Fruit fly (Drosophila melanogaster) whole organism, prepupa: Measurements from ENCODE around the gene E23.
A peak's percentile ranks its signal among the peaks of the same experiment; 100 is the strongest.

Experiments used
- Blimp-1 ChIP-seq: fragments of 200-800 bp; sonication (Bioruptor generic); optimal IDR thresholded peaks from 3 replicates; lab custom pipeline; 2017; ENCODE audit warnings: missing biosample characterization, missing genetic modification characterization, mild to moderate bottlenecking, moderate library complexity, missing genetic modification reagents
- CG10631 ChIP-seq: fragments of 200-800 bp; sonication (Bioruptor generic); optimal IDR thresholded peaks from 2 replicates; lab custom pipeline; 2016; ENCODE audit warnings: missing biosample characterization, missing genetic modification characterization
- CG10669 ChIP-seq: fragments of 200-800 bp; sonication (Bioruptor generic); optimal IDR thresholded peaks from 3 replicates; lab custom pipeline; 2018; ENCODE audit warnings: missing biosample characterization, mild to moderate bottlenecking, missing genetic modification characterization, moderate library complexity
- CG11294 ChIP-seq: fragments of 200-800 bp; sonication (Bioruptor generic); IDR thresholded peaks from 2 replicates; pipeline ENCODE4 v1.3.6; 2022; ENCODE audit warnings: missing biosample characterization, missing genetic modification characterization
- CG11762 ChIP-seq: fragments of 200-800 bp; sonication (Bioruptor generic); optimal IDR thresholded peaks from 3 replicates; lab custom pipeline; 2016; ENCODE audit warnings: missing biosample characterization, missing genetic modification characterization; ENCODE audit not compliant: insufficient read depth
- CG11902 ChIP-seq: fragments of 200-800 bp; sonication (Bioruptor generic); optimal IDR thresholded peaks from 3 replicates; lab custom pipeline; 2016; ENCODE audit warnings: missing biosample characterization, missing genetic modification characterization
- CG15336 ChIP-seq: fragments of 200-800 bp; sonication (Bioruptor generic); IDR thresholded peaks from 2 replicates; pipeline ENCODE4 v1.3.6; 2022; ENCODE audit warnings: missing biosample characterization, missing genetic modification characterization
- CG1621 ChIP-seq: fragments of 200-800 bp; sonication (Bioruptor generic); optimal IDR thresholded peaks from 3 replicates; lab custom pipeline; 2018; ENCODE audit warnings: missing biosample characterization, mild to moderate bottlenecking, missing genetic modification characterization
- CG16779 ChIP-seq: fragments of 200-800 bp; sonication (Bioruptor generic); optimal IDR thresholded peaks from 3 replicates; lab custom pipeline; 2017; ENCODE audit warnings: missing biosample characterization, mild to moderate bottlenecking, missing genetic modification characterization
- CG3032 ChIP-seq: fragments of 200-800 bp; optimal IDR thresholded peaks from 2 replicates; lab custom pipeline; 2019; ENCODE audit warnings: missing biosample characterization, mild to moderate bottlenecking, missing genetic modification characterization, moderate library complexity
- CG31627 ChIP-seq: fragments of 200-800 bp; sonication (Bioruptor generic); optimal IDR thresholded peaks from 3 replicates; lab custom pipeline; 2016; ENCODE audit warnings: missing biosample characterization, missing genetic modification characterization
- CG32006 ChIP-seq: fragments of 200-800 bp; sonication (Bioruptor generic); optimal IDR thresholded peaks from 3 replicates; lab custom pipeline; 2017; ENCODE audit warnings: missing biosample characterization, mild to moderate bottlenecking, missing genetic modification characterization
- CG3919 ChIP-seq: fragments of 200-800 bp; sonication (Bioruptor generic); optimal IDR thresholded peaks from 3 replicates; lab custom pipeline; 2016; ENCODE audit warnings: missing biosample characterization, missing genetic modification characterization
- CG4318 ChIP-seq: fragments of 200-800 bp; sonication (Bioruptor generic); optimal IDR thresholded peaks from 3 replicates; lab custom pipeline; 2017; ENCODE audit warnings: missing biosample characterization, mild to moderate bottlenecking, missing genetic modification characterization
- CG6276 ChIP-seq: fragments of 200-800 bp; sonication (Bioruptor generic); optimal IDR thresholded peaks from 2 replicates; lab custom pipeline; 2017; ENCODE audit warnings: missing biosample characterization, mild to moderate bottlenecking, missing genetic modification characterization
- CG6792 ChIP-seq: fragments of 200-800 bp; sonication (Bioruptor generic); optimal IDR thresholded peaks from 3 replicates; lab custom pipeline; 2016; ENCODE audit warnings: missing biosample characterization, missing genetic modification characterization
- CG6808 ChIP-seq: fragments of 200-800 bp; sonication (Bioruptor generic); optimal IDR thresholded peaks from 3 replicates; lab custom pipeline; 2017; ENCODE audit warnings: missing biosample characterization, missing genetic modification characterization, mild to moderate bottlenecking, moderate library complexity, missing genetic modification reagents
- CG6854 ChIP-seq: fragments of 200-800 bp; sonication (Bioruptor generic); optimal IDR thresholded peaks from 2 replicates; lab custom pipeline; 2017; ENCODE audit warnings: missing biosample characterization, mild to moderate bottlenecking, missing genetic modification characterization
- CG7368 ChIP-seq: fragments of 200-800 bp; sonication (Bioruptor generic); optimal IDR thresholded peaks from 3 replicates; lab custom pipeline; 2016; ENCODE audit warnings: missing biosample characterization, missing genetic modification characterization
- CG8119 ChIP-seq: fragments of 200-800 bp; sonication (Bioruptor generic); IDR thresholded peaks from 3 replicates; pipeline ENCODE4 v1.3.6; 2022; ENCODE audit warnings: missing biosample characterization, missing genetic modification characterization
- CG8319 ChIP-seq: fragments of 200-800 bp; sonication (Bioruptor generic); optimal IDR thresholded peaks from 3 replicates; lab custom pipeline; 2016; ENCODE audit warnings: missing biosample characterization, missing genetic modification characterization
- CG9139 ChIP-seq: fragments of 200-800 bp; sonication (Bioruptor generic); optimal IDR thresholded peaks from 3 replicates; lab custom pipeline; 2017; ENCODE audit warnings: missing biosample characterization, mild to moderate bottlenecking, missing genetic modification characterization
- Eip75B ChIP-seq: fragments of 200-800 bp; sonication (Bioruptor generic); optimal IDR thresholded peaks from 3 replicates; lab custom pipeline; 2016; ENCODE audit warnings: missing biosample characterization, missing genetic modification characterization
- Eip78C ChIP-seq: fragments of 200-800 bp; sonication (Bioruptor generic); peaks from one replicate; lab custom pipeline; 2016; ENCODE audit warnings: missing biosample characterization, missing genetic modification characterization
- Eip93F ChIP-seq: fragments of 200-800 bp; sonication (Bioruptor generic); optimal IDR thresholded peaks from 2 replicates; lab custom pipeline; 2016; ENCODE audit warnings: missing biosample characterization, mild to moderate bottlenecking, missing genetic modification characterization
- Ets21C ChIP-seq: fragments of 200-800 bp; sonication (Bioruptor generic); optimal IDR thresholded peaks from 3 replicates; lab custom pipeline; 2016; ENCODE audit warnings: missing biosample characterization, missing genetic modification characterization
- Hr38 ChIP-seq: sonication (Bioruptor generic); optimal IDR thresholded peaks from 2 replicates; lab custom pipeline; 2016; ENCODE audit warnings: missing biosample characterization, missing genetic modification characterization
- Hr39 ChIP-seq: fragments of 200-800 bp; sonication (Bioruptor generic); optimal IDR thresholded peaks from 2 replicates; lab custom pipeline; 2016; ENCODE audit warnings: missing biosample characterization, missing genetic modification characterization
- Met ChIP-seq: fragments of 200-800 bp; sonication (Bioruptor generic); optimal IDR thresholded peaks from 3 replicates; lab custom pipeline; 2016; ENCODE audit warnings: missing biosample characterization, missing genetic modification characterization
- Smox ChIP-seq: fragments of 200-800 bp; sonication (Bioruptor generic); optimal IDR thresholded peaks from 3 replicates; lab custom pipeline; 2016; ENCODE audit warnings: missing biosample characterization, missing genetic modification characterization
- Sox14 ChIP-seq: fragments of 200-800 bp; sonication (Bioruptor generic); optimal IDR thresholded peaks from 3 replicates; lab custom pipeline; 2016; ENCODE audit warnings: missing biosample characterization, missing genetic modification characterization
- Sox15 ChIP-seq: fragments of 200-800 bp; sonication (Bioruptor generic); optimal IDR thresholded peaks from 3 replicates; lab custom pipeline; 2016; ENCODE audit warnings: missing biosample characterization, missing genetic modification characterization
- achi ChIP-seq: fragments of 200-800 bp; sonication (Bioruptor generic); optimal IDR thresholded peaks from 3 replicates; lab custom pipeline; 2016; ENCODE audit warnings: missing biosample characterization, missing genetic modification characterization
- acj6 ChIP-seq: fragments of 200-800 bp; sonication (Bioruptor generic); optimal IDR thresholded peaks from 3 replicates; lab custom pipeline; 2016; ENCODE audit warnings: missing biosample characterization, missing genetic modification characterization
- cyc ChIP-seq: fragments of 200-800 bp; sonication (Bioruptor generic); optimal IDR thresholded peaks from 3 replicates; lab custom pipeline; 2016; ENCODE audit warnings: missing biosample characterization, missing genetic modification characterization
- dac ChIP-seq: fragments of 200-800 bp; sonication (Bioruptor generic); optimal IDR thresholded peaks from 2 replicates; lab custom pipeline; 2017; ENCODE audit warnings: missing biosample characterization, mild to moderate bottlenecking, missing genetic modification characterization
- eg ChIP-seq: fragments of 200-800 bp; sonication (Bioruptor generic); IDR thresholded peaks from 3 replicates; pipeline ENCODE4 v1.3.6; 2022; ENCODE audit warnings: missing biosample characterization, missing genetic modification characterization
- esn ChIP-seq: fragments of 200-800 bp; sonication (Bioruptor generic); optimal IDR thresholded peaks from 2 replicates; lab custom pipeline; 2016; ENCODE audit warnings: missing biosample characterization, mild to moderate bottlenecking, missing genetic modification characterization, moderate library complexity
- fd59A ChIP-seq: fragments of 200-800 bp; sonication (Bioruptor generic); optimal IDR thresholded peaks from 2 replicates; lab custom pipeline; 2017; ENCODE audit warnings: missing biosample characterization, mild to moderate bottlenecking, missing genetic modification characterization, missing genetic modification reagents
- lz ChIP-seq: fragments of 200-800 bp; sonication (Bioruptor generic); optimal IDR thresholded peaks from 3 replicates; lab custom pipeline; 2016; ENCODE audit warnings: missing biosample characterization, missing genetic modification characterization
- net ChIP-seq: fragments of 200-800 bp; sonication (Bioruptor generic); optimal IDR thresholded peaks from 3 replicates; lab custom pipeline; 2016; ENCODE audit warnings: missing biosample characterization, missing genetic modification characterization
- pdm3 ChIP-seq: fragments of 200-800 bp; sonication (Bioruptor generic); optimal IDR thresholded peaks from 3 replicates; lab custom pipeline; 2016; ENCODE audit warnings: missing biosample characterization, missing genetic modification characterization
- ss ChIP-seq, 2 experiments: fragments of 200-800 bp; sonication (Bioruptor generic); optimal IDR thresholded peaks; 2 replicates in 1 of 2; 3 replicates in 1 of 2; lab custom pipeline; 2017 to 2018; ENCODE audit warnings: mild to moderate bottlenecking in 2 of 2, missing biosample characterization in 2 of 2, missing genetic modification characterization in 2 of 2, moderate library complexity in 1 of 2
- svp ChIP-seq: fragments of 200-800 bp; sonication (Bioruptor generic); peaks from one replicate; lab custom pipeline; 2016; ENCODE audit warnings: missing biosample characterization, missing genetic modification characterization
- topi ChIP-seq: fragments of 200-800 bp; sonication (Bioruptor generic); optimal IDR thresholded peaks from 3 replicates; lab custom pipeline; 2016; ENCODE audit warnings: missing biosample characterization, missing genetic modification characterization
- vri ChIP-seq: fragments of 200-800 bp; sonication (Bioruptor generic); optimal IDR thresholded peaks from 3 replicates; lab custom pipeline; 2016; ENCODE audit warnings: missing biosample characterization, mild to moderate bottlenecking, missing genetic modification characterization

E23 gene

DNA sequence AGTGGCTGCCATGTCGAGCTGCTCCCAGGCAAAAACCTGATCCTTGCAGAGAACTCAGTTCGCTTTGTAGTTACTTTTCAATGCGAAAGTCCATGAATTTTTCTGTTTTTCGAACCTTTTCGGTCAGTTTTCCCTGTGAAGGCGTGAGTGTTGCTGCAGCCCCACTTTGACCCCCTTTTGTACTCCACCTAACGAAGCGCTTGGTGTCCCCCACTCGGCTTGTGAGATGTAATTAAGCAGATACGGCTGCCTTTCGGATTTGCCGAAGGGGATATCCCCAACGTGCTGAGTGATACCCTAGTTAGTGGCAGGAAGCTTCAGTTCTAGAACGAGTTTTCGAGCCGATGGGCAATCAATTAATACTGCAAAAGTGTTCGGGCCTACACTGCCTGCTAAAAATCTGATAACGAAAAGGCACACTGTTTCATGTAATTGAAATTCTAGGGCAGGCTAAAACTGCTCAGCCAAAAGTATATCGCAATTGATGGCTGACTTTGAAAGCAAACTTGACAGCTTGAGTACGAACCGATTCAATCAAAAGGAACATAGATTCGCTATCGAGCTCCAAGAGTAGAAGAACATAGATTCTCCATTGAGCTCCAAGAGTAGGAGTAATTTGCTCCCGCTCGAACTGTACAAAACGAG, 2.9 kb downstream of the E23 start (continued):
- TF ChIP-seq Met (GFP tag; lab: Kevin White, UChicago) (peak; percentile 30), CG6276 (GFP tag; lab: Kevin White, UChicago) (no peak), Sox14 (peak; percentile 27), Sox15 (GFP tag; lab: Kevin White, UChicago) (peak; percentile 10), CG6854 (GFP tag; lab: Kevin White, UChicago) (no peak), CG3032 (tag; lab: Kevin White, UChicago) (peak; percentile 72), CG15336 (no peak), net (peak; percentile 26), cyc (GFP tag; lab: Kevin White, UChicago) (peak; percentile 11), CG11902 (GFP tag; lab: Kevin White, UChicago) (no peak), Blimp-1 (no peak), topi (GFP tag; lab: Kevin White, UChicago) (peak; percentile 36), Ets21C (GFP tag; lab: Kevin White, UChicago) (no peak), CG11294 (no peak), CG31627 (GFP tag; lab: Kevin White, UChicago) (peak; percentile 12), CG4318 (no peak), lz (peak; percentile 7), vri (GFP tag; lab: Kevin White, UChicago) (no peak), fd59A (GFP tag; lab: Kevin White, UChicago) (peak; percentile 63), svp (GFP tag; lab: Kevin White, UChicago) (peak; percentile 66), achi (GFP tag; lab: Kevin White, UChicago) (peak; percentile 30), Eip78C (GFP tag; lab: Kevin White, UChicago) (peak; percentile 91), Eip93F (GFP tag; lab: Kevin White, UChicago) (no peak), CG6792 (GFP tag; lab: Kevin White, UChicago) (peak; percentile 36), CG1621 (tag; lab: Kevin White, UChicago) (peak; percentile 41), acj6 (peak; percentile 27), Hr38 (GFP tag; lab: Kevin White, UChicago) (no peak), dac (GFP tag; lab: Kevin White, UChicago) (no peak), CG11762 (GFP tag; lab: Kevin White, UChicago) (no peak), CG8319 (no peak)

DNA sequence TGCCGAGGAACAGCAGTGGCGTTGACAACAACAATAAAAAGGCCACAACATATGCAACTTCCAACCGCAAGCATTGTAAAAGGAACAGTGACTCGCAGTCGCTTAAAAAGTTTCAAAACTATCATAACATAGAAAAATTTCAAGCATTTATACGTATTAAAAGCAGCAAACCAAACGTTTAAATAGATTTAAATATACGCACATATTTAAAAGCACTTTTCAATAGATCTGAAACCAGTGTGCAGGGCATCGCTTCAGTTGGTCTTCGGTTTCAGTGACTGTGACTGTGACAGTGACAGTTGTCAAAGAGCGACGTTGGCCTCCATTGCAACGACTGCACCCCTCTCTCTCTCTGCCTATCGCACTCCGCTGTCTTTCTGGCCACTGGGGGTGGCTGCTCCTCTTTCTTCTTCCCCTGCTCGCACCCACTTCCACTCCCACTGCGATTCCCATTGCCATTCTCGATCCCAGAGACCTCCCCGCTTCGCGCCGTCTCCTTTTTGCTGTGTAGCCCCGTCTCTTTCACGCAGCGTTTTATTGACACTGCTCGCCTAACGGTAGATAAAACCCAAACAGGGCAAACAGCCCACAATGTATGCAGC, 6.4 kb downstream of the E23 start:
- TF ChIP-seq vri (GFP tag; lab: Kevin White, UChicago) (peak; percentile 89), Eip75B (GFP tag; lab: Kevin White, UChicago) (peak; percentile 92), Sox14 (peak; percentile 96), CG9139 (GFP tag; lab: Kevin White, UChicago) (peak; percentile 86), acj6 (peak; percentile 92), CG11294 (peak; percentile 96), Smox (GFP tag; lab: Kevin White, UChicago) (peak; percentile 84), CG16779 (tag; lab: Kevin White, UChicago) (peak; percentile 72), CG6276 (GFP tag; lab: Kevin White, UChicago) (peak; percentile 86), CG32006 (GFP tag; lab: Kevin White, UChicago) (peak; percentile 92), Hr38 (GFP tag; lab: Kevin White, UChicago) (peak; percentile 46), CG6792 (GFP tag; lab: Kevin White, UChicago) (peak; percentile 95), lz (peak; percentile 91), CG10669 (GFP tag; lab: Kevin White, UChicago) (peak; percentile 94), CG3919 (GFP tag; lab: Kevin White, UChicago) (peak; percentile 93), CG1621 (tag; lab: Kevin White, UChicago) (peak; percentile 93), dac (GFP tag; lab: Kevin White, UChicago) (peak; percentile 90), esn (peak; percentile 95), CG8319 (peak; percentile 93), Blimp-1 (peak; percentile 69), achi (GFP tag; lab: Kevin White, UChicago) (peak; percentile 95), eg (GFP tag; lab: Robert Waterston, UW) (peak; percentile 99), CG8119 (GFP tag; lab: Robert Waterston, UW) (peak; percentile 96), pdm3 (GFP tag; lab: Kevin White, UChicago) (peak; percentile 97), Eip93F (GFP tag; lab: Kevin White, UChicago) (no peak), CG6854 (GFP tag; lab: Kevin White, UChicago) (peak; percentile 77), CG10631 (GFP tag; lab: Kevin White, UChicago) (peak; percentile 94), Ets21C (GFP tag; lab: Kevin White, UChicago) (peak; percentile 92), Hr39 (GFP tag; lab: Kevin White, UChicago) (peak; percentile 91), CG6808 (GFP tag; lab: Kevin White, UChicago) (peak; percentile 88), ss (GFP tag; optimal IDR thresholded peaks at IDR 0.05; lab: Kevin White, UChicago) (peak; percentile 83 to 91), CG4318 (peak; percentile 85), Eip78C (GFP tag; lab: Kevin White, UChicago) (peak; percentile 98), CG7368 (peak; percentile 89)
